Fruit fly (Drosophila melanogaster) S2 (cell line): Measurements from ENCODE around the gene Pdfr.

Experiments
- CG8478 ChIP-seq: fragments of >200 bp; optimal IDR thresholded peaks from 2 replicates; lab custom pipeline; 2018
- CTCF ChIP-seq, 2 experiments: fragments of >200 bp; optimal IDR thresholded peaks; 2 replicates each; lab custom pipeline; 2018

DNA sequence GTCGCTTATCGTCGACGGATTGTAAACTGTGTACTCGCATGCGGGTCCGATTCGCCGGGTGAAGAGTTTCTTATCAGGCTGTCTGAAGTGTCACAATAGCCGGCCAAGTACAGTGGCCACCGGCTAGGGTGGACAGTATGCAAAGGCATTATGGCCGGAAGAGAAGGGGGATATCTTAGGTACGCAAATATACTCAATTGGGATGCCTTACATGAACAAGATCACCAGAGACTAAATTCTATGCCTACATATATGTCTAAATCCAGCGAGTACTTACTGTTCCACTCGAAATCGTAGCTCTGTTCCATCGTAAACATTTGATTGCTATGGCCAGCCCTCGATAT lies 41.7 kb downstream of the Pdfr start:
- no peak for TF ChIP-seq CG8478 (lab: Kevin White, UChicago)
- TF ChIP-seq CTCF (optimal IDR thresholded peaks at IDR 0.05; lab: Kevin White, UChicago), result no peak
